Worm (Caenorhabditis elegans): ENCODE results near the gene srg-34.
"Not testable (repeated sequence)": the region's sequence is repeated elsewhere in the genome, so short reads cannot be mapped to it uniquely, and the experiment has no call there.

ce11 chrV:18566352-18566751 lies 1.7 kb upstream of the srg-34 start:
- not testable (repeated sequence) for TF ChIP-seq ama-1 (optimal IDR thresholded peaks at IDR 0.05); hmbx-1 (tag; optimal IDR thresholded peaks at IDR 0.05); ceh-13 (GFP tag; optimal IDR thresholded peaks at IDR 0.05); hmg-4 (GFP tag; optimal IDR thresholded peaks at IDR 0.05); F13C5.2 (tag; optimal IDR thresholded peaks at IDR 0.05); ets-7 (tag; optimal IDR thresholded peaks at IDR 0.05); tbx-11 (GFP tag; IDR thresholded peaks at IDR 0.05); B0310.2 (tag; optimal IDR thresholded peaks at IDR 0.05); tra-4 (tag; optimal IDR thresholded peaks at IDR 0.05); pes-1 (GFP tag; IDR thresholded peaks at IDR 0.05); hnd-1 (tag; optimal IDR thresholded peaks at IDR 0.05); flt-1 (GFP tag; IDR thresholded peaks at IDR 0.05)

Data from whole organism, early embryonic.